Fruit fly (Drosophila melanogaster) whole organism, embryonic: ENCODE results near the gene CG18596.

Experiments used
- ATbp ChIP-seq: fragments of 200-800 bp; sonication (Bioruptor generic); optimal IDR thresholded peaks from 2 replicates; lab custom pipeline; 2017; ENCODE audit warnings: missing biosample characterization, mild to moderate bottlenecking, missing genetic modification characterization, missing genetic modification reagents
- Aef1 ChIP-seq: fragments of 200-800 bp; sonication (Bioruptor generic); IDR thresholded peaks from 3 replicates; pipeline ENCODE4 v1.3.6; 2022; ENCODE audit warnings: missing biosample characterization, missing genetic modification characterization
- Bgb ChIP-seq: fragments of 200-800 bp; sonication (Bioruptor generic); IDR thresholded peaks from 2 replicates; pipeline ENCODE4 v1.3.6; 2022; ENCODE audit warnings: missing biosample characterization, missing genetic modification characterization; ENCODE audit not compliant: partially characterized antibody
- Bteb2 ChIP-seq: fragments of 200-800 bp; sonication (Bioruptor generic); optimal IDR thresholded peaks from 2 replicates; lab custom pipeline; 2016; ENCODE audit warnings: missing biosample characterization, missing genetic modification characterization
- CG10274 ChIP-seq: fragments of 200-800 bp; sonication (Bioruptor generic); optimal IDR thresholded peaks from 3 replicates; lab custom pipeline; 2017; ENCODE audit warnings: missing biosample characterization, mild to moderate bottlenecking, missing genetic modification characterization
- CG10462 ChIP-seq: fragments of 200-800 bp; sonication (Bioruptor generic); optimal IDR thresholded peaks from 2 replicates; lab custom pipeline; 2016; ENCODE audit warnings: missing biosample characterization, missing genetic modification characterization
- CG11723 ChIP-seq: fragments of 200-800 bp; sonication (Bioruptor generic); optimal IDR thresholded peaks from 2 replicates; lab custom pipeline; 2017; ENCODE audit warnings: missing biosample characterization, mild to moderate bottlenecking, missing genetic modification characterization
- CG13624 ChIP-seq: fragments of 200-800 bp; sonication (Bioruptor generic); optimal IDR thresholded peaks from 2 replicates; lab custom pipeline; 2016; ENCODE audit warnings: missing biosample characterization, missing genetic modification characterization
- CG13894 ChIP-seq: fragments of 200-800 bp; sonication (Bioruptor generic); optimal IDR thresholded peaks from 3 replicates; lab custom pipeline; 2018; ENCODE audit warnings: missing biosample characterization, mild to moderate bottlenecking, missing genetic modification characterization, moderate library complexity
- CG15514 ChIP-seq: fragments of 200-800 bp; sonication (Bioruptor generic); optimal IDR thresholded peaks from 3 replicates; lab custom pipeline; 2017; ENCODE audit warnings: missing biosample characterization, missing genetic modification characterization, mild to moderate bottlenecking, moderate library complexity, missing genetic modification reagents
- CG1602 ChIP-seq: fragments of 200-800 bp; sonication (Bioruptor generic); optimal IDR thresholded peaks from 3 replicates; lab custom pipeline; 2016; ENCODE audit warnings: missing biosample characterization, missing genetic modification characterization
- CG17186 ChIP-seq: fragments of 200-800 bp; sonication (Bioruptor generic); optimal IDR thresholded peaks from 3 replicates; lab custom pipeline; 2017; ENCODE audit warnings: missing biosample characterization, missing genetic modification reagents, missing genetic modification characterization
- CG17829 ChIP-seq: fragments of 200-800 bp; optimal IDR thresholded peaks from 2 replicates; lab custom pipeline; 2019; ENCODE audit warnings: missing biosample characterization, mild to moderate bottlenecking, missing genetic modification characterization, moderate library complexity
- CG1792 ChIP-seq: fragments of 200-800 bp; sonication (Bioruptor generic); optimal IDR thresholded peaks from 2 replicates; lab custom pipeline; 2016; ENCODE audit warnings: missing biosample characterization, missing genetic modification characterization
- CG18619 ChIP-seq: fragments of 200-800 bp; sonication (Bioruptor generic); optimal IDR thresholded peaks from 3 replicates; lab custom pipeline; 2017; ENCODE audit warnings: missing biosample characterization, mild to moderate bottlenecking, missing genetic modification characterization
- CG34422 ChIP-seq: fragments of 200-800 bp; sonication (Bioruptor generic); IDR thresholded peaks from 3 replicates; pipeline ENCODE4 v1.3.6; 2022; ENCODE audit warnings: missing biosample characterization, missing genetic modification characterization
- CG4424 ChIP-seq: fragments of 200-800 bp; sonication (Bioruptor generic); optimal IDR thresholded peaks from 3 replicates; lab custom pipeline; 2016; ENCODE audit warnings: missing biosample characterization, missing genetic modification characterization
- CG4707 ChIP-seq: fragments of 200-800 bp; sonication (Bioruptor generic); optimal IDR thresholded peaks from 2 replicates; lab custom pipeline; 2018; ENCODE audit warnings: missing biosample characterization, mild to moderate bottlenecking, missing genetic modification characterization, moderate library complexity
- CG6654 ChIP-seq: fragments of 200-800 bp; sonication (Bioruptor generic); optimal IDR thresholded peaks from 2 replicates; lab custom pipeline; 2017; ENCODE audit warnings: missing biosample characterization, mild to moderate bottlenecking, missing genetic modification characterization
- CG8089 ChIP-seq: fragments of 200-800 bp; sonication (Bioruptor generic); optimal IDR thresholded peaks from 3 replicates; lab custom pipeline; 2016; ENCODE audit warnings: missing biosample characterization, missing genetic modification characterization
- CG8478 ChIP-seq: fragments of >200 bp; optimal IDR thresholded peaks from 2 replicates; lab custom pipeline; 2018
- CG9609 ChIP-seq: fragments of 200-800 bp; sonication (Bioruptor generic); optimal IDR thresholded peaks from 3 replicates; lab custom pipeline; 2016; ENCODE audit warnings: missing biosample characterization, missing genetic modification characterization
- Elba2 ChIP-seq: fragments of 200-800 bp; sonication (Bioruptor generic); optimal IDR thresholded peaks from 3 replicates; lab custom pipeline; 2016; ENCODE audit warnings: missing biosample characterization, missing genetic modification characterization
- H2.0 ChIP-seq: fragments of 200-800 bp; sonication (Bioruptor generic); IDR thresholded peaks from 2 replicates; pipeline ENCODE4 v1.3.6; 2022; ENCODE audit warnings: missing biosample characterization, missing genetic modification characterization
- Hey ChIP-seq: fragments of 200-800 bp; sonication (Bioruptor generic); optimal IDR thresholded peaks from 3 replicates; lab custom pipeline; 2018; ENCODE audit warnings: missing biosample characterization, mild to moderate bottlenecking, missing genetic modification characterization
- MESR4 ChIP-seq: fragments of 200-800 bp; sonication (Bioruptor generic); optimal IDR thresholded peaks from 2 replicates; lab custom pipeline; 2018; ENCODE audit warnings: missing biosample characterization, mild to moderate bottlenecking, missing genetic modification characterization, moderate library complexity
- Nf-YA ChIP-seq: fragments of 200-800 bp; sonication (Bioruptor generic); IDR thresholded peaks from 2 replicates; pipeline ENCODE4 v1.3.6; 2022; ENCODE audit warnings: missing biosample characterization, missing genetic modification characterization
- Side ChIP-seq: fragments of 200-800 bp; sonication (Bioruptor generic); optimal IDR thresholded peaks from 2 replicates; lab custom pipeline; 2016; ENCODE audit warnings: missing biosample characterization, missing genetic modification characterization
- Usf ChIP-seq: fragments of 200-800 bp; sonication (Bioruptor generic); optimal IDR thresholded peaks from 2 replicates; lab custom pipeline; 2017; ENCODE audit warnings: missing genotype, missing biosample characterization, missing genetic modification characterization
- ato ChIP-seq: fragments of 200-800 bp; sonication (Bioruptor generic); IDR thresholded peaks from 2 replicates; pipeline ENCODE4 v1.3.6; 2022; ENCODE audit warnings: missing biosample characterization, missing genetic modification characterization; ENCODE audit not compliant: partially characterized antibody
- bigmax ChIP-seq: fragments of 200-800 bp; sonication (Bioruptor generic); optimal IDR thresholded peaks from 2 replicates; lab custom pipeline; 2018; ENCODE audit warnings: missing biosample characterization, mild to moderate bottlenecking, missing genetic modification characterization
- chn ChIP-seq: fragments of 200-800 bp; sonication (Bioruptor generic); optimal IDR thresholded peaks from 2 replicates; lab custom pipeline; 2016; ENCODE audit warnings: missing biosample characterization, missing genetic modification characterization
- dati ChIP-seq: fragments of 200-800 bp; sonication (Bioruptor generic); IDR thresholded peaks from 2 replicates; pipeline ENCODE4 v1.3.6; 2022; ENCODE audit warnings: missing biosample characterization, missing genetic modification characterization
- dm ChIP-seq: fragments of 200-800 bp; sonication (Bioruptor generic); optimal IDR thresholded peaks from 3 replicates; lab custom pipeline; 2016; ENCODE audit warnings: missing biosample characterization, missing genetic modification characterization
- emc ChIP-seq: fragments of 200-800 bp; sonication (Bioruptor generic); optimal IDR thresholded peaks from 2 replicates; lab custom pipeline; 2016; ENCODE audit warnings: missing biosample characterization, missing genetic modification characterization
- en ChIP-seq: fragments of 200-800 bp; sonication (Bioruptor generic); optimal IDR thresholded peaks from 2 replicates; lab custom pipeline; 2016; ENCODE audit warnings: missing biosample characterization, missing genetic modification characterization
- fu2 ChIP-seq: fragments of 200-800 bp; sonication (Bioruptor generic); optimal IDR thresholded peaks from 2 replicates; lab custom pipeline; 2016; ENCODE audit warnings: missing biosample characterization, missing genetic modification characterization
- gce ChIP-seq: fragments of 200-800 bp; sonication (Bioruptor generic); IDR thresholded peaks from 3 replicates; pipeline ENCODE4 v1.3.6; 2022; ENCODE audit warnings: missing biosample characterization, missing genetic modification characterization
- jumu ChIP-seq: fragments of 200-800 bp; sonication (Bioruptor generic); optimal IDR thresholded peaks from 3 replicates; lab custom pipeline; 2016; ENCODE audit warnings: missing biosample characterization, missing genetic modification characterization
- klu ChIP-seq: fragments of 200-800 bp; sonication (Bioruptor generic); IDR thresholded peaks from 2 replicates; pipeline ENCODE4 v1.3.6; 2022; ENCODE audit warnings: missing biosample characterization, missing genetic modification characterization
- lab ChIP-seq: fragments of 200-800 bp; sonication (Bioruptor generic); optimal IDR thresholded peaks from 3 replicates; lab custom pipeline; 2017; ENCODE audit warnings: missing biosample characterization, missing genetic modification characterization, mild to moderate bottlenecking, moderate library complexity, missing genetic modification reagents
- lmd ChIP-seq: fragments of 200-800 bp; sonication (Bioruptor generic); IDR thresholded peaks from 2 replicates; pipeline ENCODE4 v1.3.6; 2022; ENCODE audit warnings: missing biosample characterization, missing genetic modification characterization
- mam ChIP-seq: fragments of 200-800 bp; sonication (Bioruptor generic); optimal IDR thresholded peaks from 3 replicates; lab custom pipeline; 2016; ENCODE audit warnings: missing biosample characterization, missing genetic modification characterization
- mirr ChIP-seq: fragments of 200-800 bp; sonication (Bioruptor generic); optimal IDR thresholded peaks from 3 replicates; lab custom pipeline; 2018; ENCODE audit warnings: missing biosample characterization, mild to moderate bottlenecking, missing genetic modification characterization
- nau ChIP-seq: fragments of 200-800 bp; sonication (Bioruptor generic); optimal IDR thresholded peaks from 3 replicates; lab custom pipeline; 2017; ENCODE audit warnings: missing biosample characterization, mild to moderate bottlenecking, missing genetic modification characterization, missing genetic modification reagents
- org-1 ChIP-seq: fragments of 200-800 bp; sonication (Bioruptor generic); optimal IDR thresholded peaks from 2 replicates; lab custom pipeline; 2017; ENCODE audit warnings: missing biosample characterization, missing genetic modification characterization
- ranshi ChIP-seq: fragments of 200-800 bp; sonication (Bioruptor generic); IDR thresholded peaks from 2 replicates; pipeline ENCODE4 v1.3.6; 2022; ENCODE audit warnings: missing biosample characterization, missing genetic modification characterization
- sens-2 ChIP-seq: fragments of 200-800 bp; sonication (Bioruptor generic); IDR thresholded peaks from 2 replicates; pipeline ENCODE4 v1.3.6; 2022; ENCODE audit warnings: missing biosample characterization, missing genetic modification characterization
- sna ChIP-seq: fragments of 200-800 bp; sonication (Bioruptor generic); IDR thresholded peaks from 2 replicates; pipeline ENCODE4 v1.3.6; 2022; ENCODE audit warnings: missing biosample characterization, missing genetic modification characterization; ENCODE audit not compliant: partially characterized antibody
- tna ChIP-seq: fragments of 200-800 bp; sonication (Bioruptor generic); IDR thresholded peaks from 2 replicates; pipeline ENCODE4 v1.3.6; 2022; ENCODE audit warnings: missing biosample characterization, missing genetic modification characterization; ENCODE audit not compliant: partially characterized antibody
- ttk ChIP-seq: fragments of 200-800 bp; sonication (Bioruptor generic); IDR thresholded peaks from 2 replicates; pipeline ENCODE4 v2.1.2; 2022; ENCODE audit warnings: missing biosample characterization, missing genetic modification characterization
- tx ChIP-seq: fragments of 200-800 bp; sonication (Bioruptor generic); optimal IDR thresholded peaks from 2 replicates; lab custom pipeline; 2016; ENCODE audit warnings: missing biosample characterization, missing genetic modification characterization
- zfh1 ChIP-seq: fragments of 200-800 bp; sonication (Bioruptor generic); IDR thresholded peaks from 3 replicates; pipeline ENCODE4 v1.3.6; 2022; ENCODE audit warnings: missing biosample characterization, missing genetic modification characterization

CG18596 gene

dm6 chr3R:22400246-22400645 is 24.5 kb downstream of the CG18596 start (continued):
- TF ChIP-seq CG1602 (GFP tag; lab: Kevin White, UChicago) (peak; percentile 8), sens-2 (GFP tag; lab: Robert Waterston, UW) (no peak), CG34422 (GFP tag; lab: Robert Waterston, UW) (peak; percentile 63; the same call in 1 of the 3 replicates), en (GFP tag; lab: Kevin White, UChicago) (no peak), emc (GFP tag; lab: Kevin White, UChicago) (no peak), ttk (GFP tag; lab: Robert Waterston, UW) (no peak), chn (GFP tag; lab: Kevin White, UChicago) (no peak), fu2 (no peak), ato (GFP tag; lab: Robert Waterston, UW) (no peak), CG4424 (GFP tag; lab: Kevin White, UChicago) (no peak), CG8478 (lab: Kevin White, UChicago) (no peak), gce (0 out of 3 replicates have a peak, but pooled peaks have one; percentile 29), CG17186 (no peak), Usf (GFP tag; lab: Kevin White, UChicago) (no peak), mam (GFP tag; lab: Kevin White, UChicago) (no peak), CG4707 (GFP tag; lab: Kevin White, UChicago) (no peak), tna (GFP tag; lab: Robert Waterston, UW) (no peak), CG17829 (tag; lab: Kevin White, UChicago) (peak; percentile 6), nau (no peak), jumu (GFP tag; lab: Kevin White, UChicago) (no peak), Nf-YA (GFP tag; lab: Robert Waterston, UW) (no peak), org-1 (GFP tag; lab: Kevin White, UChicago) (no peak), ranshi (GFP tag; lab: Robert Waterston, UW) (peak; percentile 54; the same call in 1 of the 2 replicates), Hey (tag; lab: Kevin White, UChicago) (no peak), Elba2 (GFP tag; lab: Kevin White, UChicago) (no peak), dm (no peak), CG13894 (no peak), dati (GFP tag; lab: Robert Waterston, UW) (no peak), CG18619 (GFP tag; lab: Kevin White, UChicago) (no peak), zfh1 (GFP tag; lab: Robert Waterston, UW) (peak; percentile 56; the same call in 1 of the 3 replicates), mirr (GFP tag; lab: Kevin White, UChicago) (no peak), CG10274 (GFP tag; lab: Kevin White, UChicago) (no peak), lmd (peak; percentile 71), Bteb2 (GFP tag; lab: Kevin White, UChicago) (no peak), CG11723 (GFP tag; lab: Kevin White, UChicago) (no peak), Side (GFP tag; lab: Kevin White, UChicago) (no peak), MESR4 (GFP tag; lab: Kevin White, UChicago) (no peak), sna (GFP tag; lab: Robert Waterston, UW) (no peak), CG10462 (GFP tag; lab: Kevin White, UChicago) (no peak), CG8089 (GFP tag; lab: Kevin White, UChicago) (no peak), CG13624 (no peak), CG9609 (GFP tag; lab: Kevin White, UChicago) (no peak), H2.0 (no peak), CG15514 (GFP tag; lab: Kevin White, UChicago) (peak; percentile 18), klu (GFP tag; lab: Robert Waterston, UW) (no peak), ATbp (GFP tag; lab: Kevin White, UChicago) (no peak), bigmax (GFP tag; lab: Kevin White, UChicago) (no peak), CG6654 (GFP tag; lab: Kevin White, UChicago) (no peak), lab (GFP tag; lab: Kevin White, UChicago) (no peak), CG1792 (GFP tag; lab: Kevin White, UChicago) (no peak), Aef1 (GFP tag; lab: Robert Waterston, UW) (peak; percentile 35; the same call in 1 of the 3 replicates), Bgb (no peak), tx (no peak)
